Worm (Caenorhabditis elegans): ENCODE results near the gene wdr-37.

The wdr-37 gene

ce11 chrIII:5639893-5640292 lies 40.0 kb upstream of the wdr-37 start (continued):
- TF ChIP-seq lsy-2 (tag; optimal IDR thresholded peaks at IDR 0.05) (peak; percentile 43 to 62), aly-2 (tag; optimal IDR thresholded peaks at IDR 0.05) (peak; percentile 42), mep-1 (tag; optimal IDR thresholded peaks at IDR 0.05) (peak; percentile 15), dpl-1 (GFP tag; optimal IDR thresholded peaks at IDR 0.05) (peak in 1 of 3 experiments; percentile 28), lin-13 (GFP tag; optimal IDR thresholded peaks at IDR 0.05) (peak; percentile 2), mab-9 (GFP tag; IDR thresholded peaks at IDR 0.05) (no peak), egl-13 (tag; optimal IDR thresholded peaks at IDR 0.05) (peak; percentile 57), unc-62 (GFP tag; optimal IDR thresholded peaks at IDR 0.05) (no peak), xbp-1 (tag; optimal IDR thresholded peaks at IDR 0.05) (peak; percentile 28), nhr-11 (tag; optimal IDR thresholded peaks at IDR 0.05) (peak; percentile 15), fkh-8 (tag; optimal IDR thresholded peaks at IDR 0.05) (peak; percentile 94), pag-3 (tag; optimal IDR thresholded peaks at IDR 0.05; ENCODE audit: borderline replicate concordance, insufficient read depth) (no peak), nhr-12 (tag; optimal IDR thresholded peaks at IDR 0.05) (no peak), efl-1 (optimal IDR thresholded peaks at IDR 0.05) (peak; percentile 34 to 53), efl-1 (GFP tag; optimal IDR thresholded peaks at IDR 0.05 in 1 of 2) (peak in 1 of 2 experiments; percentile 6), nhr-47 (tag; optimal IDR thresholded peaks at IDR 0.05) (peak; percentile 74), dsc-1 (tag; optimal IDR thresholded peaks at IDR 0.05) (peak; percentile 43), isw-1 (GFP tag; IDR thresholded peaks at IDR 0.05) (peak; percentile 27), nhr-71 (tag; optimal IDR thresholded peaks at IDR 0.05) (peak; percentile 78), nhr-237 (tag; optimal IDR thresholded peaks at IDR 0.05) (no peak), unc-86 (tag; optimal IDR thresholded peaks at IDR 0.05) (peak; percentile 76), rnt-1 (tag; optimal IDR thresholded peaks at IDR 0.05) (peak; percentile 16), hlh-17 (GFP tag; optimal IDR thresholded peaks at IDR 0.05; ENCODE audit: borderline replicate concordance) (no peak)

- TF ChIP-seq isw-1 (GFP tag; IDR thresholded peaks at IDR 0.05) (peak; percentile 30; the same call in 1 of the 2 replicates), nhr-71 (tag; optimal IDR thresholded peaks at IDR 0.05) (peak; percentile 24), snpc-4 (tag; optimal IDR thresholded peaks at IDR 0.05) (peak; percentile 53), ceh-88 (GFP tag; IDR thresholded peaks at IDR 0.05) (peak; percentile 52; the same call in 1 of the 2 replicates), grh-1 (GFP tag; IDR thresholded peaks at IDR 0.05) (peak; percentile 81), rnt-1 (tag; optimal IDR thresholded peaks at IDR 0.05) (peak; percentile 51), unc-98 (GFP tag; IDR thresholded peaks at IDR 0.05) (0 out of 2 replicates have a peak, but pooled peaks have one; percentile 31), mab-9 (GFP tag; IDR thresholded peaks at IDR 0.05) (peak; percentile 72; the same call in 1 of the 2 replicates), lin-14 (GFP tag; optimal IDR thresholded peaks at IDR 0.05) (peak; percentile 23), nhr-19 (GFP tag; conservative IDR thresholded peaks at IDR 0.05) (peak; percentile 90)
These were observed 37.5 kb upstream of the wdr-37 start for ce11 chrIII:5637297-5637876.

ce11 chrIII:5635179-5635578 lies 35.3 kb upstream of the wdr-37 start, which contains the start of gene ckk-1:
Gene ckk-1 (plus strand): TSS chrIII:5635479.
- TF ChIP-seq unc-62 (GFP tag; optimal IDR thresholded peaks at IDR 0.05) (no peak), ceh-63 (GFP tag; optimal IDR thresholded peaks at IDR 0.05) (no peak), ces-1 (GFP tag; optimal IDR thresholded peaks at IDR 0.05) (no peak), unc-30 (tag; optimal IDR thresholded peaks at IDR 0.05) (no peak), dsc-1 (tag; optimal IDR thresholded peaks at IDR 0.05) (no peak), snu-23 (GFP tag; optimal IDR thresholded peaks at IDR 0.05) (no peak), sptf-1 (tag; optimal IDR thresholded peaks at IDR 0.05) (no peak), vab-15 (tag; optimal IDR thresholded peaks at IDR 0.05) (no peak), ets-5 (GFP tag; IDR thresholded peaks at IDR 0.05) (no peak), rnt-1 (tag; optimal IDR thresholded peaks at IDR 0.05) (no peak), elt-3 (tag; optimal IDR thresholded peaks at IDR 0.05) (no peak), nhr-28 (tag; optimal IDR thresholded peaks at IDR 0.05) (no peak), fkh-10 (GFP tag; optimal IDR thresholded peaks at IDR 0.05) (no peak), sox-4 (tag; optimal IDR thresholded peaks at IDR 0.05) (no peak), alr-1 (tag; optimal IDR thresholded peaks at IDR 0.05; ENCODE audit: borderline replicate concordance) (no peak), nhr-84 (tag; optimal IDR thresholded peaks at IDR 0.05) (no peak), ceh-88 (GFP tag; IDR thresholded peaks at IDR 0.05) (no peak), nhr-237 (tag; optimal IDR thresholded peaks at IDR 0.05) (no peak)

All from whole organism, L1 larva.